Fruit fly (Drosophila melanogaster) whole organism, embryonic: ENCODE data around the gene CG15435.
A peak's percentile ranks its signal among the peaks of the same experiment; 100 is the strongest.

ENCODE experiments used
- Antp ChIP-seq: fragments of 200-800 bp; sonication (Bioruptor generic); optimal IDR thresholded peaks from 3 replicates; lab custom pipeline; 2016; ENCODE audit warnings: missing biosample characterization, missing genetic modification characterization
- CG11560 ChIP-seq: fragments of 200-800 bp; sonication (Bioruptor generic); IDR thresholded peaks from 3 replicates; pipeline ENCODE4 v1.3.6; 2022; ENCODE audit warnings: missing biosample characterization, missing genetic modification characterization
- CG12104 ChIP-seq: fragments of 200-800 bp; sonication (Bioruptor generic); optimal IDR thresholded peaks from 3 replicates; lab custom pipeline; 2016; ENCODE audit warnings: missing biosample characterization, missing genetic modification characterization
- CG12942 ChIP-seq: fragments of 200-800 bp; sonication (Bioruptor generic); optimal IDR thresholded peaks from 3 replicates; lab custom pipeline; 2016; ENCODE audit warnings: missing biosample characterization, missing genetic modification characterization
- CG13287 ChIP-seq: fragments of 200-800 bp; sonication (Bioruptor generic); IDR thresholded peaks from 2 replicates; pipeline ENCODE4 v1.3.6; 2022; ENCODE audit warnings: missing biosample characterization, missing genetic modification characterization; ENCODE audit not compliant: partially characterized antibody
- CG14014 ChIP-seq: fragments of 200-800 bp; sonication (Bioruptor generic); IDR thresholded peaks from 2 replicates; pipeline ENCODE4 v1.3.6; 2022; ENCODE audit warnings: missing biosample characterization, missing genetic modification characterization
- CG14441 ChIP-seq: fragments of 200-800 bp; sonication (Bioruptor generic); IDR thresholded peaks from 2 replicates; pipeline ENCODE4 v1.3.6; 2022; ENCODE audit warnings: missing biosample characterization, missing genetic modification characterization
- CG15011 ChIP-seq: fragments of 200-800 bp; sonication (Bioruptor generic); optimal IDR thresholded peaks from 3 replicates; lab custom pipeline; 2018; ENCODE audit warnings: missing biosample characterization, mild to moderate bottlenecking, missing genetic modification characterization
- CG16779 ChIP-seq: fragments of 200-800 bp; sonication (Bioruptor generic); IDR thresholded peaks from 2 replicates; pipeline ENCODE4 v1.3.6; 2022; ENCODE audit warnings: missing biosample characterization, missing genetic modification characterization
- CG17361 ChIP-seq: fragments of 200-800 bp; sonication (Bioruptor generic); IDR thresholded peaks from 3 replicates; pipeline ENCODE4 v1.3.6; 2022; ENCODE audit warnings: missing biosample characterization, missing genetic modification characterization
- CG18262 ChIP-seq: fragments of 200-800 bp; optimal IDR thresholded peaks from 3 replicates; lab custom pipeline; 2019; ENCODE audit warnings: missing biosample characterization, mild to moderate bottlenecking, missing genetic modification characterization, moderate library complexity
- CG18476 ChIP-seq: fragments of 200-800 bp; sonication (Bioruptor generic); optimal IDR thresholded peaks from 2 replicates; lab custom pipeline; 2016; ENCODE audit warnings: missing biosample characterization, mild to moderate bottlenecking, missing genetic modification characterization
- CG31388 ChIP-seq: fragments of 200-800 bp; sonication (Bioruptor generic); optimal IDR thresholded peaks from 2 replicates; lab custom pipeline; 2016; ENCODE audit warnings: missing biosample characterization, missing genetic modification characterization
- CG3407 ChIP-seq: fragments of 200-800 bp; sonication (Bioruptor generic); optimal IDR thresholded peaks from 2 replicates; lab custom pipeline; 2018; ENCODE audit warnings: missing biosample characterization, mild to moderate bottlenecking, missing genetic modification characterization
- CG34224 ChIP-seq: fragments of 200-800 bp; sonication (Bioruptor generic); IDR thresholded peaks from 3 replicates; pipeline ENCODE4 v1.3.6; 2022; ENCODE audit warnings: missing biosample characterization, missing genetic modification characterization; ENCODE audit not compliant: partially characterized antibody
- CG3847 ChIP-seq: fragments of 200-800 bp; sonication (Bioruptor generic); IDR thresholded peaks from 2 replicates; pipeline ENCODE4 v1.3.6; 2022; ENCODE audit warnings: missing biosample characterization, missing genetic modification characterization
- CG3995 ChIP-seq: fragments of 200-800 bp; sonication (Bioruptor generic); optimal IDR thresholded peaks from 3 replicates; lab custom pipeline; 2016; ENCODE audit warnings: missing biosample characterization, missing genetic modification characterization
- CG43689 ChIP-seq: fragments of 200-800 bp; sonication (Bioruptor generic); IDR thresholded peaks from 2 replicates; pipeline ENCODE4 v1.3.6; 2022; ENCODE audit warnings: missing biosample characterization, missing genetic modification characterization
- CG7786 ChIP-seq: fragments of 200-800 bp; sonication (Bioruptor generic); optimal IDR thresholded peaks from 2 replicates; lab custom pipeline; 2016; ENCODE audit warnings: missing biosample characterization, missing genetic modification characterization
- CG9727 ChIP-seq: fragments of 200-800 bp; sonication (Bioruptor generic); optimal IDR thresholded peaks from 3 replicates; lab custom pipeline; 2017; ENCODE audit warnings: missing biosample characterization, mild to moderate bottlenecking, missing genetic modification characterization
- CoRest ChIP-seq: fragments of 200-800 bp; sonication (Bioruptor generic); optimal IDR thresholded peaks from 3 replicates; lab custom pipeline; 2018; ENCODE audit warnings: missing biosample characterization, mild to moderate bottlenecking, missing genetic modification characterization, moderate library complexity
- HHEX ChIP-seq: fragments of 200-800 bp; sonication (Bioruptor generic); optimal IDR thresholded peaks from 3 replicates; lab custom pipeline; 2017; ENCODE audit warnings: missing biosample characterization, mild to moderate bottlenecking, missing genetic modification characterization, missing genetic modification reagents
- HmgZ ChIP-seq: fragments of 200-800 bp; sonication (Bioruptor generic); optimal IDR thresholded peaks from 2 replicates; lab custom pipeline; 2018; ENCODE audit warnings: missing biosample characterization, mild to moderate bottlenecking, missing genetic modification characterization
- MESR4 ChIP-seq: fragments of 200-800 bp; sonication (Bioruptor generic); optimal IDR thresholded peaks from 2 replicates; lab custom pipeline; 2018; ENCODE audit warnings: missing biosample characterization, mild to moderate bottlenecking, missing genetic modification characterization, moderate library complexity
- Med ChIP-seq: fragments of 200-800 bp; sonication (Bioruptor generic); peaks from one replicate; lab custom pipeline; 2016; ENCODE audit warnings: missing biosample characterization, missing genetic modification characterization, mild to moderate bottlenecking, inconsistent platforms, moderate library complexity
- NC2β ChIP-seq: fragments of 200-800 bp; sonication (Bioruptor generic); optimal IDR thresholded peaks from 2 replicates; lab custom pipeline; 2016; ENCODE audit warnings: missing biosample characterization, missing genetic modification characterization
- amos ChIP-seq: fragments of 200-800 bp; sonication (Bioruptor generic); IDR thresholded peaks from 2 replicates; pipeline ENCODE4 v1.3.6; 2022; ENCODE audit warnings: missing biosample characterization, missing genetic modification characterization; ENCODE audit not compliant: partially characterized antibody
- ap ChIP-seq: fragments of 200-800 bp; sonication (Bioruptor generic); IDR thresholded peaks from 2 replicates; pipeline ENCODE4 v1.3.6; 2022; ENCODE audit warnings: missing biosample characterization, missing genetic modification characterization
- bigmax ChIP-seq: fragments of 200-800 bp; sonication (Bioruptor generic); optimal IDR thresholded peaks from 2 replicates; lab custom pipeline; 2018; ENCODE audit warnings: missing biosample characterization, mild to moderate bottlenecking, missing genetic modification characterization
- caup ChIP-seq: fragments of 200-800 bp; sonication (Bioruptor generic); optimal IDR thresholded peaks from 3 replicates; lab custom pipeline; 2017; ENCODE audit warnings: missing biosample characterization, mild to moderate bottlenecking, missing genetic modification characterization, moderate library complexity; ENCODE audit not compliant: severe bottlenecking
- cwo ChIP-seq: fragments of 200-800 bp; sonication (Bioruptor generic); optimal IDR thresholded peaks from 3 replicates; lab custom pipeline; 2017; ENCODE audit warnings: missing biosample characterization, missing genetic modification characterization, mild to moderate bottlenecking, moderate library complexity, missing genetic modification reagents
- grau ChIP-seq: fragments of 200-800 bp; optimal IDR thresholded peaks from 3 replicates; lab custom pipeline; 2019; ENCODE audit warnings: missing biosample characterization, mild to moderate bottlenecking, missing genetic modification characterization, moderate library complexity
- gro ChIP-seq: fragments of 200-800 bp; sonication (Bioruptor generic); optimal IDR thresholded peaks from 2 replicates; lab custom pipeline; 2016; ENCODE audit warnings: missing biosample characterization, missing genetic modification characterization
- inv ChIP-seq: fragments of 200-800 bp; sonication (Bioruptor generic); IDR thresholded peaks from 2 replicates; pipeline ENCODE4 v1.3.6; 2022; ENCODE audit warnings: missing biosample characterization, missing genetic modification characterization; ENCODE audit not compliant: partially characterized antibody
- jigr1 ChIP-seq: fragments of 200-800 bp; sonication (Bioruptor generic); IDR thresholded peaks from 3 replicates; pipeline ENCODE4 v1.3.6; 2022; ENCODE audit warnings: missing biosample characterization, missing genetic modification characterization
- lilli ChIP-seq: fragments of 200-800 bp; sonication (Bioruptor generic); optimal IDR thresholded peaks from 3 replicates; lab custom pipeline; 2016; ENCODE audit warnings: missing biosample characterization, missing genetic modification characterization
- luna ChIP-seq: fragments of 200-800 bp; sonication (Bioruptor generic); optimal IDR thresholded peaks from 2 replicates; lab custom pipeline; 2016; ENCODE audit warnings: missing biosample characterization, missing genetic modification characterization
- oc ChIP-seq: fragments of 200-800 bp; sonication (Bioruptor generic); optimal IDR thresholded peaks from 2 replicates; lab custom pipeline; 2018; ENCODE audit warnings: missing biosample characterization, mild to moderate bottlenecking, missing genetic modification characterization, moderate library complexity
- onecut ChIP-seq: fragments of 200-800 bp; sonication (Bioruptor generic); IDR thresholded peaks from 2 replicates; pipeline ENCODE4 v1.3.6; 2022; ENCODE audit warnings: missing biosample characterization, missing genetic modification characterization
- pho ChIP-seq: fragments of 200-800 bp; sonication (Bioruptor generic); optimal IDR thresholded peaks from 2 replicates; lab custom pipeline; 2016; ENCODE audit warnings: missing biosample characterization, missing genetic modification characterization
- prd ChIP-seq, 3 experiments: fragments of >200 bp in 2 of 3; fragments of 200-800 bp in 1 of 3; sonication (Bioruptor generic) in 1 of 3; optimal IDR thresholded peaks in 2 of 3; IDR thresholded peaks in 1 of 3; 2 replicates in 2 of 3; 3 replicates in 1 of 3; pipeline versions ENCODE4 v1.3.6 to Lab custom; 2017 to 2022; ENCODE audit warnings: missing biosample characterization in 1 of 3, missing genetic modification characterization in 1 of 3
- rib ChIP-seq: fragments of 200-800 bp; sonication (Bioruptor generic); IDR thresholded peaks from 2 replicates; pipeline ENCODE4 v1.3.6; 2022; ENCODE audit warnings: missing biosample characterization, missing genetic modification characterization
- run ChIP-seq: fragments of 200-800 bp; sonication (Bioruptor generic); optimal IDR thresholded peaks from 3 replicates; lab custom pipeline; 2018; ENCODE audit warnings: missing biosample characterization, mild to moderate bottlenecking, missing genetic modification characterization
- ssp ChIP-seq: fragments of 200-800 bp; sonication (Bioruptor generic); IDR thresholded peaks from 2 replicates; pipeline ENCODE4 v1.3.6; 2022; ENCODE audit warnings: missing biosample characterization, missing genetic modification characterization
- trem ChIP-seq: fragments of 200-800 bp; optimal IDR thresholded peaks from 3 replicates; lab custom pipeline; 2019; ENCODE audit warnings: missing biosample characterization, mild to moderate bottlenecking, missing genetic modification characterization, moderate library complexity
- unc-4 ChIP-seq: fragments of 200-800 bp; sonication (Bioruptor generic); IDR thresholded peaks from 2 replicates; pipeline ENCODE4 v1.3.6; 2022; ENCODE audit warnings: missing biosample characterization, missing genetic modification characterization; ENCODE audit not compliant: partially characterized antibody
- yki ChIP-seq: fragments of >200 bp; optimal IDR thresholded peaks from 3 replicates; lab custom pipeline; 2018
- zen ChIP-seq: fragments of 200-800 bp; sonication (Bioruptor generic); optimal IDR thresholded peaks from 3 replicates; lab custom pipeline; 2018; ENCODE audit warnings: missing biosample characterization, mild to moderate bottlenecking, missing genetic modification characterization, moderate library complexity

Gene CG15435

dm6 chr2L:4440881-4441737, 18.4 kb upstream of the CG15435 start, which contains the start of gene CG15431 (continued):
- no peak for TF ChIP-seq unc-4
- TF ChIP-seq CG14441 (GFP tag; lab: Robert Waterston, UW) = peak; percentile 60
- peak; percentile 42 for TF ChIP-seq gro (GFP tag; lab: Kevin White, UChicago)
- TF ChIP-seq CG18262 (tag; lab: Kevin White, UChicago) = no peak
- TF ChIP-seq ap (GFP tag; lab: Robert Waterston, UW) = no peak
- TF ChIP-seq CG16779 (GFP tag; lab: Robert Waterston, UW) = 0 out of 2 replicates have a peak, but pooled peaks have one; percentile 63
- no peak for TF ChIP-seq oc
- TF ChIP-seq jigr1 (GFP tag; lab: Robert Waterston, UW) = no peak
- peak; percentile 17 for TF ChIP-seq run (tag; lab: Kevin White, UChicago)
- no peak for TF ChIP-seq bigmax (GFP tag; lab: Kevin White, UChicago)
- TF ChIP-seq rib = peak; percentile 65
- TF ChIP-seq NC2β (GFP tag; lab: Kevin White, UChicago) = no peak
- no peak for TF ChIP-seq CG3995 (GFP tag; lab: Kevin White, UChicago)
- no peak for TF ChIP-seq CG34224 (GFP tag; lab: Robert Waterston, UW)
- TF ChIP-seq MESR4 (GFP tag; lab: Kevin White, UChicago) = no peak
- no peak for TF ChIP-seq CG43689 (GFP tag; lab: Robert Waterston, UW)
- TF ChIP-seq trem = no peak
- TF ChIP-seq CG3847 (GFP tag; lab: Robert Waterston, UW) = peak; percentile 39
- TF ChIP-seq CG17361 (GFP tag; lab: Robert Waterston, UW) = no peak
- TF ChIP-seq CG31388 (GFP tag; lab: Kevin White, UChicago) = no peak
- peak; percentile 64; the same call in 1 of the 2 replicates for TF ChIP-seq CG14014 (GFP tag; lab: Robert Waterston, UW)
- TF ChIP-seq onecut (GFP tag; lab: Robert Waterston, UW) = peak; percentile 43
- TF ChIP-seq CG12104 = peak; percentile 29
- peak; percentile 33 for TF ChIP-seq CG12942 (GFP tag; lab: Kevin White, UChicago)
- peak; percentile 24 for TF ChIP-seq HmgZ (tag; lab: Kevin White, UChicago)
- TF ChIP-seq grau = peak; percentile 61
- no peak for TF ChIP-seq yki (lab: Kevin White, UChicago)
- TF ChIP-seq HHEX = peak; percentile 66
- no peak for TF ChIP-seq luna
- TF ChIP-seq Med (GFP tag; lab: Kevin White, UChicago) = peak; percentile 94
- TF ChIP-seq cwo (GFP tag; lab: Kevin White, UChicago) = peak; percentile 49
- peak; percentile 70 for TF ChIP-seq caup (GFP tag; lab: Kevin White, UChicago)
- peak; percentile 47 for TF ChIP-seq CoRest (tag; lab: Kevin White, UChicago)
- peak; percentile 69 for TF ChIP-seq lilli (GFP tag; lab: Kevin White, UChicago)
- TF ChIP-seq CG15011 = no peak
- TF ChIP-seq ssp (GFP tag; lab: Robert Waterston, UW) = 0 out of 2 replicates have a peak, but pooled peaks have one; percentile 20
- peak; percentile 13 for TF ChIP-seq CG7786
- TF ChIP-seq CG11560 = 0 out of 3 replicates have a peak, but pooled peaks have one; percentile 51
- TF ChIP-seq CG18476 = peak; percentile 45
- TF ChIP-seq prd (optimal IDR thresholded peaks at IDR 0.05; lab: Kevin White, UChicago) = no peak
- TF ChIP-seq prd (GFP tag; IDR thresholded peaks at IDR 0.05; lab: Robert Waterston, UW) = no peak; the same call in none of the 3 replicates
- TF ChIP-seq inv (GFP tag; lab: Robert Waterston, UW) = no peak
- peak; percentile 3 for TF ChIP-seq pho (GFP tag; lab: Kevin White, UChicago)
- 0 out of 2 replicates have a peak, but pooled peaks have one; percentile 15 for TF ChIP-seq CG13287 (GFP tag; lab: Robert Waterston, UW)
- no peak for TF ChIP-seq zen (tag; lab: Kevin White, UChicago)
- no peak for TF ChIP-seq Antp (GFP tag; lab: Kevin White, UChicago)
- TF ChIP-seq CG9727 (GFP tag; lab: Kevin White, UChicago) = peak; percentile 44
- TF ChIP-seq amos (GFP tag; lab: Robert Waterston, UW) = peak; percentile 14; the same call in 1 of the 2 replicates
- no peak for TF ChIP-seq CG3407
